Fruit fly (Drosophila melanogaster) whole organism, wandering third instar larva: ENCODE results near the gene sqz.

Experiments
- CG32264 ChIP-seq: fragments of 200-800 bp; sonication (Bioruptor generic); optimal IDR thresholded peaks from 2 replicates; lab custom pipeline; 2016; ENCODE audit warnings: missing biosample characterization, missing genetic modification characterization
- CG9705 ChIP-seq: fragments of 200-800 bp; sonication (Bioruptor generic); optimal IDR thresholded peaks from 2 replicates; lab custom pipeline; 2018; ENCODE audit warnings: missing biosample characterization, mild to moderate bottlenecking, missing genetic modification characterization
- Dfd ChIP-seq: fragments of >200 bp; optimal IDR thresholded peaks from 2 replicates; lab custom pipeline; 2017; ENCODE audit warnings: missing biosample characterization, missing genetic modification characterization
- Hnf4 ChIP-seq: fragments of 200-800 bp; sonication (Bioruptor generic); optimal IDR thresholded peaks from 2 replicates; lab custom pipeline; 2016; ENCODE audit warnings: missing biosample characterization, mild to moderate bottlenecking, missing genetic modification characterization
- Hr78 ChIP-seq: fragments of >200 bp; optimal IDR thresholded peaks from 2 replicates; lab custom pipeline; 2017; ENCODE audit warnings: missing biosample characterization, missing genetic modification characterization
- Jra ChIP-seq: sonication (Bioruptor generic); optimal IDR thresholded peaks from 2 replicates; lab custom pipeline; 2016; ENCODE audit warnings: missing biosample characterization, missing genetic modification characterization
- Myc ChIP-seq: fragments of >200 bp; optimal IDR thresholded peaks from 2 replicates; lab custom pipeline; 2017
- brk ChIP-seq: fragments of 200-800 bp; sonication (Bioruptor generic); optimal IDR thresholded peaks from 2 replicates; lab custom pipeline; 2016; ENCODE audit warnings: missing biosample characterization, mild to moderate bottlenecking, missing genetic modification characterization
- fru ChIP-seq: fragments of 200-800 bp; sonication (Bioruptor generic); optimal IDR thresholded peaks from 3 replicates; lab custom pipeline; 2016; ENCODE audit warnings: missing biosample characterization, mild to moderate bottlenecking, missing genetic modification characterization
- h ChIP-seq: fragments of 200-800 bp; sonication (Bioruptor generic); optimal IDR thresholded peaks from 3 replicates; lab custom pipeline; 2016; ENCODE audit warnings: missing biosample characterization, mild to moderate bottlenecking, missing genetic modification characterization
- psq ChIP-seq: fragments of 200-800 bp; sonication (Bioruptor generic); optimal IDR thresholded peaks from 3 replicates; lab custom pipeline; 2017; ENCODE audit warnings: missing biosample characterization, mild to moderate bottlenecking, missing genetic modification characterization, moderate library complexity
- usp ChIP-seq: fragments of >200 bp; optimal IDR thresholded peaks from 2 replicates; lab custom pipeline; 2017; ENCODE audit warnings: missing biosample characterization, missing genetic modification characterization

dm6 chr3R:19176700-19177099, 12.7 kb downstream of the sqz start, which contains the start of gene CG14282:
- TF ChIP-seq Hnf4 (GFP tag; lab: Kevin White, UChicago) (no peak), fru (GFP tag; lab: Kevin White, UChicago) (no peak), psq (GFP tag; lab: Kevin White, UChicago) (no peak), Jra (GFP tag; lab: Kevin White, UChicago) (no peak), brk (GFP tag; lab: Kevin White, UChicago) (no peak), CG32264 (GFP tag; lab: Kevin White, UChicago) (no peak), usp (GFP tag; lab: Kevin White, UChicago) (no peak), h (no peak), Myc (lab: Kevin White, UChicago) (no peak), CG9705 (GFP tag; lab: Kevin White, UChicago) (no peak), Dfd (GFP tag; lab: Kevin White, UChicago) (no peak), Hr78 (GFP tag; lab: Kevin White, UChicago) (no peak)
